Worm (Caenorhabditis elegans): Measurements from ENCODE around the gene mboa-2.

DNA sequence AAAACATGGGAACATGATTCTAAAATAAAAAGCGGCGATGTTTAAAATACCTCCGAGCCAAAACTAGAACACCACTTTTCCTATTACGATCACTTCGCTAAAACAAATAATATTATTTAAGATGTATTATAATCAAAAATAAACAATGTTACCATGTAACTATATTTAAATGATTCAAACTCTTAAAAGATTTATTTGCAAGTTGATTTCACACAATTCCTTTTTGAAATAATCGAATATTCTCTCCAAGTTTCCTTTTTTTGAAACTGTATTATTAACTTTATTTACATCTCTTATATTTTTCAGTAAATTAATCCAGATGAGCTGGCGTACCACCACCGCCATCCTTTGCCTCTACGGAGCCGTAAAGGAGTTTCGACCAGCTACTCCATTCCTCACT is 18.9 kb upstream of the mboa-2 start, which contains the start of gene folt-1:
- no peak for TF ChIP-seq ama-1 (optimal IDR thresholded peaks at IDR 0.05)
- TF ChIP-seq hmbx-1 (tag; optimal IDR thresholded peaks at IDR 0.05) = no peak
- no peak for TF ChIP-seq aly-1 (tag; optimal IDR thresholded peaks at IDR 0.05)
- no peak for TF ChIP-seq ceh-13 (GFP tag; optimal IDR thresholded peaks at IDR 0.05)
- TF ChIP-seq hmg-4 (GFP tag; optimal IDR thresholded peaks at IDR 0.05) = no peak
- TF ChIP-seq scrt-1 (GFP tag; IDR thresholded peaks at IDR 0.05) = no peak
- no peak for TF ChIP-seq tra-4 (tag; optimal IDR thresholded peaks at IDR 0.05)
- no peak for TF ChIP-seq tbx-37 (GFP tag; conservative IDR thresholded peaks at IDR 0.05)
- TF ChIP-seq sea-1 (GFP tag; conservative IDR thresholded peaks at IDR 0.05) = no peak
- no peak for TF ChIP-seq F13C5.2 (tag; optimal IDR thresholded peaks at IDR 0.05)
- no peak for TF ChIP-seq hnd-1 (tag; optimal IDR thresholded peaks at IDR 0.05)
- no peak for TF ChIP-seq B0310.2 (tag; optimal IDR thresholded peaks at IDR 0.05)
